Fruit fly (Drosophila melanogaster) whole organism, embryonic: ENCODE results near the gene RpL35.
A peak's percentile ranks its signal among the peaks of the same experiment; 100 is the strongest.

Experiments used
- CG10543 ChIP-seq: fragments of 200-800 bp; sonication (Bioruptor generic); optimal IDR thresholded peaks from 3 replicates; lab custom pipeline; 2017; ENCODE audit warnings: missing biosample characterization, mild to moderate bottlenecking, missing genetic modification characterization, moderate library complexity
- CG11247 ChIP-seq: fragments of 200-800 bp; sonication (Bioruptor generic); IDR thresholded peaks from 2 replicates; pipeline ENCODE4 v1.3.6; 2022; ENCODE audit warnings: missing biosample characterization, missing genetic modification characterization
- CG11456 ChIP-seq: fragments of 200-800 bp; sonication (Bioruptor generic); IDR thresholded peaks from 3 replicates; pipeline ENCODE4 v1.3.6; 2022; ENCODE audit warnings: missing biosample characterization, missing genetic modification characterization
- CG12942 ChIP-seq: fragments of 200-800 bp; sonication (Bioruptor generic); optimal IDR thresholded peaks from 3 replicates; lab custom pipeline; 2016; ENCODE audit warnings: missing biosample characterization, missing genetic modification characterization
- CG14710 ChIP-seq: fragments of 200-800 bp; sonication (Bioruptor generic); optimal IDR thresholded peaks from 3 replicates; lab custom pipeline; 2019; ENCODE audit warnings: missing biosample characterization, mild to moderate bottlenecking, missing genetic modification characterization, moderate library complexity
- CG15479 ChIP-seq: fragments of 200-800 bp; sonication (Bioruptor generic); optimal IDR thresholded peaks from 3 replicates; lab custom pipeline; 2019; ENCODE audit warnings: missing biosample characterization, mild to moderate bottlenecking, missing genetic modification characterization, moderate library complexity
- CG17612 ChIP-seq: fragments of 200-800 bp; sonication (Bioruptor generic); IDR thresholded peaks from 2 replicates; pipeline ENCODE4 v1.3.6; 2022; ENCODE audit warnings: missing biosample characterization, missing genetic modification characterization
- CG3407 ChIP-seq: fragments of 200-800 bp; sonication (Bioruptor generic); optimal IDR thresholded peaks from 2 replicates; lab custom pipeline; 2018; ENCODE audit warnings: missing biosample characterization, mild to moderate bottlenecking, missing genetic modification characterization
- CG34422 ChIP-seq: fragments of 200-800 bp; sonication (Bioruptor generic); IDR thresholded peaks from 3 replicates; pipeline ENCODE4 v1.3.6; 2022; ENCODE audit warnings: missing biosample characterization, missing genetic modification characterization
- CG4282 ChIP-seq: fragments of 200-800 bp; sonication (Bioruptor generic); optimal IDR thresholded peaks from 2 replicates; lab custom pipeline; 2016; ENCODE audit warnings: missing biosample characterization, missing genetic modification characterization
- CG43689 ChIP-seq: fragments of 200-800 bp; sonication (Bioruptor generic); IDR thresholded peaks from 2 replicates; pipeline ENCODE4 v1.3.6; 2022; ENCODE audit warnings: missing biosample characterization, missing genetic modification characterization
- CG4424 ChIP-seq: fragments of 200-800 bp; sonication (Bioruptor generic); optimal IDR thresholded peaks from 3 replicates; lab custom pipeline; 2016; ENCODE audit warnings: missing biosample characterization, missing genetic modification characterization
- CG4730 ChIP-seq: fragments of 200-800 bp; sonication (Bioruptor generic); IDR thresholded peaks from 2 replicates; pipeline ENCODE4 v1.3.6; 2022; ENCODE audit warnings: missing biosample characterization, missing genetic modification characterization
- CG7556 ChIP-seq: fragments of 200-800 bp; sonication (Bioruptor generic); optimal IDR thresholded peaks from 2 replicates; lab custom pipeline; 2017; ENCODE audit warnings: missing biosample characterization, mild to moderate bottlenecking, missing genetic modification characterization
- CG8290 ChIP-seq, 3 experiments: fragments of 200-800 bp; sonication (Bioruptor generic); optimal IDR thresholded peaks; 2 replicates each; lab custom pipeline; 2016 to 2019; ENCODE audit warnings: missing biosample characterization in 3 of 3, missing genetic modification characterization in 3 of 3, mild to moderate bottlenecking in 2 of 3, moderate library complexity in 1 of 3
- CG8388 ChIP-seq: fragments of 200-800 bp; sonication (Bioruptor generic); optimal IDR thresholded peaks from 2 replicates; lab custom pipeline; 2019; ENCODE audit warnings: missing biosample characterization, mild to moderate bottlenecking, missing genetic modification characterization, moderate library complexity
- CG8944 ChIP-seq: fragments of 200-800 bp; sonication (Bioruptor generic); optimal IDR thresholded peaks from 3 replicates; lab custom pipeline; 2016; ENCODE audit warnings: missing biosample characterization, missing genetic modification characterization
- Camta ChIP-seq: fragments of 200-800 bp; sonication (Bioruptor generic); optimal IDR thresholded peaks from 2 replicates; lab custom pipeline; 2016; ENCODE audit warnings: missing biosample characterization, missing genetic modification characterization
- Dip3 ChIP-seq: fragments of 200-800 bp; sonication (Bioruptor generic); optimal IDR thresholded peaks from 3 replicates; lab custom pipeline; 2016; ENCODE audit warnings: missing biosample characterization, missing genetic modification characterization
- E2f1 ChIP-seq: fragments of 200-800 bp; sonication (Bioruptor generic); IDR thresholded peaks from 2 replicates; pipeline ENCODE4 v1.3.6; 2022; ENCODE audit warnings: missing biosample characterization, missing genetic modification characterization
- Fer1 ChIP-seq: fragments of 200-800 bp; sonication (Bioruptor generic); optimal IDR thresholded peaks from 2 replicates; lab custom pipeline; 2017; ENCODE audit warnings: missing biosample characterization, mild to moderate bottlenecking, missing genetic modification characterization
- H2.0 ChIP-seq: fragments of 200-800 bp; sonication (Bioruptor generic); IDR thresholded peaks from 2 replicates; pipeline ENCODE4 v1.3.6; 2022; ENCODE audit warnings: missing biosample characterization, missing genetic modification characterization
- HLHmδ ChIP-seq: fragments of 200-800 bp; sonication (Bioruptor generic); optimal IDR thresholded peaks from 2 replicates; lab custom pipeline; 2018; ENCODE audit warnings: missing biosample characterization, mild to moderate bottlenecking, missing genetic modification characterization, moderate library complexity
- MTF-1 ChIP-seq: fragments of 200-800 bp; sonication (Bioruptor generic); optimal IDR thresholded peaks from 2 replicates; lab custom pipeline; 2018; ENCODE audit warnings: missing biosample characterization, mild to moderate bottlenecking, missing genetic modification characterization, borderline replicate concordance
- Mad ChIP-seq: fragments of 200-800 bp; sonication (Bioruptor generic); optimal IDR thresholded peaks from 2 replicates; lab custom pipeline; 2016; ENCODE audit warnings: missing biosample characterization, missing genetic modification characterization
- Meics ChIP-seq: fragments of 200-800 bp; sonication (Bioruptor generic); optimal IDR thresholded peaks from 2 replicates; lab custom pipeline; 2017; ENCODE audit warnings: missing biosample characterization, mild to moderate bottlenecking, missing genetic modification characterization
- Pdp1 ChIP-seq, 2 experiments: fragments of 200-800 bp; sonication (Bioruptor generic); optimal IDR thresholded peaks; 3 replicates each; lab custom pipeline; 2016; ENCODE audit warnings: missing biosample characterization in 2 of 2, missing genetic modification characterization in 2 of 2, mild to moderate bottlenecking in 1 of 2, moderate library complexity in 1 of 2
- Ptx1 ChIP-seq: fragments of 200-800 bp; sonication (Bioruptor generic); IDR thresholded peaks from 2 replicates; pipeline ENCODE4 v1.3.6; 2022; ENCODE audit warnings: missing biosample characterization, missing genetic modification characterization
- YL-1 ChIP-seq: fragments of 200-800 bp; sonication (Bioruptor generic); optimal IDR thresholded peaks from 3 replicates; lab custom pipeline; 2017; ENCODE audit warnings: missing biosample characterization, mild to moderate bottlenecking, missing genetic modification characterization
- ab ChIP-seq: fragments of 200-800 bp; sonication (Bioruptor generic); optimal IDR thresholded peaks from 2 replicates; lab custom pipeline; 2016; ENCODE audit warnings: missing biosample characterization, missing genetic modification characterization
- abd-A ChIP-seq: fragments of 200-800 bp; sonication (Bioruptor generic); optimal IDR thresholded peaks from 3 replicates; lab custom pipeline; 2019; ENCODE audit warnings: missing biosample characterization, mild to moderate bottlenecking, missing genetic modification characterization, moderate library complexity
- ara ChIP-seq: fragments of 200-800 bp; sonication (Bioruptor generic); IDR thresholded peaks from 2 replicates; pipeline ENCODE4 v1.3.6; 2022; ENCODE audit warnings: missing biosample characterization, missing genetic modification characterization
- chif ChIP-seq, 2 experiments: fragments of 200-800 bp; sonication (Bioruptor generic); optimal IDR thresholded peaks; 3 replicates each; lab custom pipeline; 2016; ENCODE audit warnings: missing biosample characterization in 2 of 2, missing genetic modification characterization in 2 of 2
- dpn ChIP-seq, 2 experiments: fragments of 200-800 bp; sonication (Bioruptor generic); optimal IDR thresholded peaks; 3 replicates each; lab custom pipeline; 2016; ENCODE audit warnings: missing biosample characterization in 2 of 2, missing genetic modification characterization in 2 of 2
- gcm ChIP-seq: fragments of 200-800 bp; sonication (Bioruptor generic); optimal IDR thresholded peaks from 2 replicates; lab custom pipeline; 2019; ENCODE audit warnings: missing biosample characterization, mild to moderate bottlenecking, missing genetic modification characterization, moderate library complexity
- grn ChIP-seq: fragments of 200-800 bp; sonication (Bioruptor generic); optimal IDR thresholded peaks from 3 replicates; lab custom pipeline; 2017; ENCODE audit warnings: missing biosample characterization, missing genetic modification characterization
- gsb-n ChIP-seq: fragments of 200-800 bp; sonication (Bioruptor generic); optimal IDR thresholded peaks from 3 replicates; lab custom pipeline; 2018; ENCODE audit warnings: missing biosample characterization, mild to moderate bottlenecking, missing genetic modification characterization
- ham ChIP-seq: fragments of 200-800 bp; sonication (Bioruptor generic); IDR thresholded peaks from 2 replicates; pipeline ENCODE4 v1.3.6; 2022; ENCODE audit warnings: missing biosample characterization, missing genetic modification characterization
- hb ChIP-seq: fragments of 200-800 bp; sonication (Bioruptor generic); IDR thresholded peaks from 3 replicates; pipeline ENCODE4 v1.3.6; 2022; ENCODE audit warnings: missing biosample characterization, missing genetic modification characterization; ENCODE audit not compliant: partially characterized antibody
- lbe ChIP-seq: fragments of 200-800 bp; sonication (Bioruptor generic); optimal IDR thresholded peaks from 2 replicates; lab custom pipeline; 2016; ENCODE audit warnings: missing biosample characterization, mild to moderate bottlenecking, missing genetic modification characterization
- lola ChIP-seq, 3 experiments: fragments of >200 bp in 2 of 3; fragments of 200-800 bp in 1 of 3; sonication (Bioruptor generic) in 1 of 3; optimal IDR thresholded peaks; 2 replicates each; lab custom pipeline; 2017 to 2019; ENCODE audit warnings: missing biosample characterization in 3 of 3, missing genetic modification characterization in 3 of 3, mild to moderate bottlenecking in 1 of 3, moderate library complexity in 1 of 3
- org-1 ChIP-seq: fragments of 200-800 bp; sonication (Bioruptor generic); optimal IDR thresholded peaks from 2 replicates; lab custom pipeline; 2017; ENCODE audit warnings: missing biosample characterization, missing genetic modification characterization
- prd ChIP-seq, 3 experiments: fragments of >200 bp in 2 of 3; fragments of 200-800 bp in 1 of 3; sonication (Bioruptor generic) in 1 of 3; optimal IDR thresholded peaks in 2 of 3; IDR thresholded peaks in 1 of 3; 2 replicates in 2 of 3; 3 replicates in 1 of 3; pipeline versions ENCODE4 v1.3.6 to Lab custom; 2017 to 2022; ENCODE audit warnings: missing biosample characterization in 1 of 3, missing genetic modification characterization in 1 of 3
- seq ChIP-seq: fragments of 200-800 bp; sonication (Bioruptor generic); IDR thresholded peaks from 2 replicates; pipeline ENCODE4 v1.3.6; 2022; ENCODE audit warnings: missing biosample characterization, missing genetic modification characterization
- sob ChIP-seq: fragments of 200-800 bp; sonication (Bioruptor generic); IDR thresholded peaks from 2 replicates; pipeline ENCODE4 v1.3.6; 2022; ENCODE audit warnings: missing biosample characterization, missing genetic modification characterization
- stwl ChIP-seq: fragments of 200-800 bp; sonication (Bioruptor generic); optimal IDR thresholded peaks from 3 replicates; lab custom pipeline; 2018; ENCODE audit warnings: missing biosample characterization, mild to moderate bottlenecking, missing genetic modification characterization, moderate library complexity
- ttk ChIP-seq: fragments of 200-800 bp; sonication (Bioruptor generic); IDR thresholded peaks from 2 replicates; pipeline ENCODE4 v2.1.2; 2022; ENCODE audit warnings: missing biosample characterization, missing genetic modification characterization
- tup ChIP-seq: fragments of 200-800 bp; sonication (Bioruptor generic); optimal IDR thresholded peaks from 2 replicates; lab custom pipeline; 2016; ENCODE audit warnings: missing biosample characterization, mild to moderate bottlenecking, missing genetic modification characterization, moderate library complexity

The RpL35 gene

DNA sequence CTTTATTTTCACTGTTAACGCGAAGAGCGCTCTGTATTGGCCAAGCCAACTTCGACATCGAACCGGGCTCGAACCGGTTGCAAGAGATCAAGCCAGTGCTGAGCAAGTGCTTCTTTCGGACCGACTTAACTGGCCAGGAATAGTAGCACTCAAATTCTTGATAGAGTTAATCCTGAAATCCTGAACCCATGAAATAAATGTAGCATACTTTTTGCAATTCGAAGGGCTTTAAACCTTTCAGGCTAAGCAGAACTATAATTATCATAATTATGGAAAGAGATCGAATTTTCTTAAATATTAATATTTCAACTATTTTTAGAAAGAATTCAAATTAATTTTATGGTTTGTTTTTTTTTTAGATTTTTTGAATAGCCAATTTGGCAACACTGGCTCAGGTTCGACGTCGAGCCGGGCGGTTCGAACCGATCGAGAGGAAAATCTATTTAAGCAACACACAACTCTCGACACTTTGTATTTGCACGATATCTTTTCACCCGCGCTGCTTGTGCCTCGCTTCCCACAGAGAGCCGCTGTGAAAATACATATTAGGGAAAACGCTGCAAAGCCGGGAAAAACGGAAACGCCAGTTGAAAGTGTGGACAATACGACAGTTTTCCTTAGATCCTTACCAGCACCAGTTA, 26.0 kb downstream of the RpL35 start, which contains the start of gene AdamTS-B (continued):
- no peak for TF ChIP-seq tup (GFP tag; lab: Kevin White, UChicago)
- TF ChIP-seq lola (GFP tag; optimal IDR thresholded peaks at IDR 0.05; lab: Kevin White, UChicago), result peak in 1 of 3 experiments; percentile 62
- TF ChIP-seq CG3407 (GFP tag; lab: Kevin White, UChicago), result no peak
- TF ChIP-seq CG34422 (GFP tag; lab: Robert Waterston, UW), result no peak
- peak; percentile 9 to 23 for TF ChIP-seq dpn (GFP tag; optimal IDR thresholded peaks at IDR 0.05; lab: Kevin White, UChicago)
- TF ChIP-seq YL-1 (GFP tag; lab: Kevin White, UChicago), result no peak
- TF ChIP-seq CG11247 (GFP tag; lab: Robert Waterston, UW), result no peak
- peak; percentile 48 for TF ChIP-seq CG4424
- no peak for TF ChIP-seq MTF-1 (GFP tag; lab: Kevin White, UChicago)
- TF ChIP-seq gsb-n (tag; lab: Kevin White, UChicago), result peak; percentile 32
- no peak for TF ChIP-seq Camta
- no peak for TF ChIP-seq CG4730 (GFP tag; lab: Robert Waterston, UW)
- TF ChIP-seq grn, result no peak
- no peak for TF ChIP-seq ham (GFP tag; lab: Robert Waterston, UW)
- TF ChIP-seq seq, result peak; percentile 34; the same call in 1 of the 2 replicates
- TF ChIP-seq E2f1 (GFP tag; lab: Robert Waterston, UW), result peak; percentile 37; the same call in 1 of the 2 replicates
- no peak for TF ChIP-seq CG17612
- TF ChIP-seq gcm (GFP tag; lab: Kevin White, UChicago), result peak; percentile 25
- peak; percentile 30 for TF ChIP-seq CG14710 (tag; lab: Kevin White, UChicago)
- peak in 1 of 2 experiments; percentile 20 for TF ChIP-seq chif (GFP tag; optimal IDR thresholded peaks at IDR 0.05; lab: Kevin White, UChicago)
- TF ChIP-seq CG7556 (GFP tag; lab: Kevin White, UChicago), result peak; percentile 49
- peak; percentile 22 for TF ChIP-seq CG15479
- TF ChIP-seq Mad (GFP tag; lab: Kevin White, UChicago), result no peak
- TF ChIP-seq CG8388 (GFP tag; lab: Kevin White, UChicago), result peak; percentile 20
- TF ChIP-seq org-1, result peak; percentile 57
- no peak for TF ChIP-seq CG43689 (GFP tag; lab: Robert Waterston, UW)
- peak; percentile 5; the same call in 1 of the 2 replicates for TF ChIP-seq ara (GFP tag; lab: Robert Waterston, UW)
- TF ChIP-seq Pdp1 (GFP tag; optimal IDR thresholded peaks at IDR 0.05; lab: Kevin White, UChicago), result peak; percentile 11 to 21
- TF ChIP-seq Ptx1, result peak; percentile 56
- TF ChIP-seq Dip3, result no peak
- TF ChIP-seq CG8290 (GFP tag; optimal IDR thresholded peaks at IDR 0.05; lab: Kevin White, UChicago), result peak; percentile 47
- TF ChIP-seq CG8290 (tag; optimal IDR thresholded peaks at IDR 0.05; lab: Kevin White, UChicago), result no peak
- TF ChIP-seq H2.0 (GFP tag; lab: Robert Waterston, UW), result peak; percentile 22; the same call in 1 of the 2 replicates
- no peak for TF ChIP-seq abd-A (tag; lab: Kevin White, UChicago)
- 0 out of 3 replicates have a peak, but pooled peaks have one; percentile 40 for TF ChIP-seq CG11456
- no peak for TF ChIP-seq ab (GFP tag; lab: Kevin White, UChicago)
- no peak for TF ChIP-seq CG8944 (GFP tag; lab: Kevin White, UChicago)
- TF ChIP-seq Fer1 (GFP tag; lab: Kevin White, UChicago), result peak; percentile 59
- TF ChIP-seq ttk (GFP tag; lab: Robert Waterston, UW), result peak; percentile 46; the same call in 1 of the 2 replicates
- no peak for TF ChIP-seq prd (optimal IDR thresholded peaks at IDR 0.05; lab: Kevin White, UChicago)
- peak; percentile 41; the same call in 1 of the 3 replicates for TF ChIP-seq prd (GFP tag; IDR thresholded peaks at IDR 0.05; lab: Robert Waterston, UW)
- peak; percentile 62 for TF ChIP-seq Meics
- no peak for TF ChIP-seq HLHmδ (GFP tag; lab: Kevin White, UChicago)
- no peak for TF ChIP-seq hb (GFP tag; lab: Robert Waterston, UW)
- no peak for TF ChIP-seq CG4282 (GFP tag; lab: Kevin White, UChicago)
- TF ChIP-seq CG12942 (GFP tag; lab: Kevin White, UChicago), result peak; percentile 1
- TF ChIP-seq lbe (GFP tag; lab: Kevin White, UChicago), result peak; percentile 7
- no peak for TF ChIP-seq stwl (tag; lab: Kevin White, UChicago)
- peak; percentile 35; the same call in 1 of the 2 replicates for TF ChIP-seq sob (GFP tag; lab: Robert Waterston, UW)
- peak; percentile 33 for TF ChIP-seq CG10543 (GFP tag; lab: Kevin White, UChicago)
